Worm (Caenorhabditis elegans): ENCODE measurements around the gene E02H1.6.
A peak's percentile ranks its signal among the peaks of the same experiment; 100 is the strongest.

Gene E02H1.6

ce11 chrII:9603419-9603818 is 6.9 kb downstream of the E02H1.6 start (continued):
- TF ChIP-seq lim-7 (GFP tag; IDR thresholded peaks at IDR 0.05) (no peak), T26A8.4 (GFP tag; IDR thresholded peaks at IDR 0.05) (peak; percentile 76), zfp-3 (GFP tag; conservative IDR thresholded peaks at IDR 0.05) (0 out of 2 replicates have a peak, but pooled peaks have one; percentile 50), ceh-44 (GFP tag; IDR thresholded peaks at IDR 0.05) (no peak), mes-2 (tag; optimal IDR thresholded peaks at IDR 0.05; ENCODE audit: poor library complexity, severe bottlenecking) (peak; percentile 78), Y5F2A.4 (GFP tag; optimal IDR thresholded peaks at IDR 0.05) (no peak), hlh-30 (tag; optimal IDR thresholded peaks at IDR 0.05; ENCODE audit: insufficient read depth) (peak; percentile 99), dve-1 (tag; optimal IDR thresholded peaks at IDR 0.05; ENCODE audit: insufficient read depth) (peak; percentile 99), sdz-12 (GFP tag; optimal IDR thresholded peaks at IDR 0.05) (no peak), nhr-10 (tag; optimal IDR thresholded peaks at IDR 0.05) (peak; percentile 94), ctbp-1 (GFP tag; IDR thresholded peaks at IDR 0.05) (peak; percentile 61; the same call in 1 of the 2 replicates), F26F4.8 (GFP tag; conservative IDR thresholded peaks at IDR 0.05) (no peak), ceh-82 (tag; optimal IDR thresholded peaks at IDR 0.05) (no peak), nhr-11 (tag; optimal IDR thresholded peaks at IDR 0.05) (peak; percentile 100), mep-1 (tag; optimal IDR thresholded peaks at IDR 0.05) (peak; percentile 96), hif-1 (tag; optimal IDR thresholded peaks at IDR 0.05) (peak; percentile 75 to 96), nhr-42 (GFP tag; IDR thresholded peaks at IDR 0.05) (peak; percentile 76; the same call in 1 of the 2 replicates), nhr-28 (tag; optimal IDR thresholded peaks at IDR 0.05) (peak; percentile 99), nhr-77 (tag; optimal IDR thresholded peaks at IDR 0.05) (peak; percentile 94), pha-4 (GFP tag; IDR thresholded peaks at IDR 0.05) (peak; percentile 82), pha-4 (tag; optimal IDR thresholded peaks at IDR 0.05) (peak; percentile 87), zip-11 (GFP tag; IDR thresholded peaks at IDR 0.05) (no peak), unc-130 (GFP tag; optimal IDR thresholded peaks at IDR 0.05) (no peak), unc-39 (tag; optimal IDR thresholded peaks at IDR 0.05) (no peak), nhr-48 (tag; optimal IDR thresholded peaks at IDR 0.05) (peak; percentile 97), daf-8 (GFP tag; IDR thresholded peaks at IDR 0.05) (no peak), egl-43 (GFP tag; IDR thresholded peaks at IDR 0.05) (no peak), arid-1 (GFP tag; conservative IDR thresholded peaks at IDR 0.05) (peak; percentile 69; the same call in 1 of the 2 replicates), egl-27 (tag; optimal IDR thresholded peaks at IDR 0.05) (no peak), D1046.2 (GFP tag; IDR thresholded peaks at IDR 0.05) (no peak), attf-4 (tag; optimal IDR thresholded peaks at IDR 0.05) (no peak), dmd-8 (GFP tag; IDR thresholded peaks at IDR 0.05) (no peak), nhr-237 (tag; optimal IDR thresholded peaks at IDR 0.05) (no peak), ceh-32 (tag; optimal IDR thresholded peaks at IDR 0.05; ENCODE audit: poor library complexity) (no peak), mdl-1 (tag; optimal IDR thresholded peaks at IDR 0.05) (peak; percentile 99 to 100), mxl-3 (GFP tag; optimal IDR thresholded peaks at IDR 0.05) (peak; percentile 99), daf-19 (GFP tag; conservative IDR thresholded peaks at IDR 0.05) (no peak), ceh-20 (GFP tag; IDR thresholded peaks at IDR 0.05) (peak; percentile 85), Y48G9A.11 (GFP tag; IDR thresholded peaks at IDR 0.05) (no peak), lsy-2 (tag; optimal IDR thresholded peaks at IDR 0.05) (peak; percentile 74 to 93), zfp-2 (tag; optimal IDR thresholded peaks at IDR 0.05) (peak; percentile 38), F10B5.3 (tag; optimal IDR thresholded peaks at IDR 0.05) (no peak), madf-9 (GFP tag; conservative IDR thresholded peaks at IDR 0.05) (no peak), zag-1 (tag; optimal IDR thresholded peaks at IDR 0.05) (no peak), dmd-6 (GFP tag; IDR thresholded peaks at IDR 0.05) (peak; percentile 100), hmg-1.1 (GFP tag; IDR thresholded peaks at IDR 0.05) (peak; percentile 88), Y105C5A.15 (GFP tag; IDR thresholded peaks at IDR 0.05) (no peak), lin-38 (GFP tag; IDR thresholded peaks at IDR 0.05) (no peak; the same call in 1 of the 2 replicates), zip-2 (tag; optimal IDR thresholded peaks at IDR 0.05) (peak; percentile 37), daf-16 (GFP tag; optimal IDR thresholded peaks at IDR 0.05) (peak; percentile 72 to 82), daf-16 (tag; optimal IDR thresholded peaks at IDR 0.05) (peak; percentile 98), gei-8 (GFP tag; optimal IDR thresholded peaks at IDR 0.05) (peak; percentile 91)
